Worm (Caenorhabditis elegans) whole organism, late embryonic: ENCODE measurements around the gene ZK1290.13.

Source experiments
- dmd-4 ChIP-seq: sonication (generic microtip); optimal IDR thresholded peaks from 2 replicates; lab custom pipeline; 2016; ENCODE audit warnings: borderline replicate concordance, missing genetic modification characterization, missing compliant biosample characterization
- pha-4 ChIP-seq: fragments of 150-350 bp; optimal IDR thresholded peaks from 2 replicates; lab custom pipeline; 2018; ENCODE audit warnings: missing biosample characterization, missing genetic modification reagents, missing genetic modification characterization
- unc-55 ChIP-seq: sonication (generic microtip); optimal IDR thresholded peaks from 2 replicates; lab custom pipeline; 2017; ENCODE audit warnings: missing biosample characterization, missing genetic modification reagents, missing genetic modification characterization

DNA sequence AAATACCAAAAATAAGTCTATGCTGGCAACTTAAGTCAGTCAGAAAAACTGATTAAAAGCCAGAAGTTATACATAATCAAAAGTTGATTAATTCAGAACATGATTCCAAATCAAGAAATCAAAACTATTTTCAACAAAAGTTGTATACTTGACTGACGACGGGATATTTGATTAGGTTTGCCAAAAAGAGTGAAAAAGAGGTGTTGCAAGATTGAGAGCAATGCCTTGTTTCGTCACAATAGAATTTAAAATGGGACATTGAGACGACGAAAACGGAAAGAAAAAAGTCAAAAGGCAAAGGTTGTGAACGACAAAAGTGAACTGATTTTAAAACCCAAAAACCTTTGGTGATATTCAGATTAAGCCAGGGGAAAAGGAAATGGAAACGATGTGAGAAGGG, 24.1 kb downstream of the ZK1290.13 start:
- TF ChIP-seq dmd-4 (tag; lab: Kevin White, UChicago), result no peak
- TF ChIP-seq pha-4 (tag; lab: Kevin White, UChicago), result no peak
- no peak for TF ChIP-seq unc-55 (GFP tag; lab: Kevin White, UChicago)
